Worm (Caenorhabditis elegans) whole organism, mixed stage, embryonic: ENCODE measurements around the gene Y4C6B.7.

Source experiments
- M03D4.4 ChIP-seq: sonication (generic microtip); optimal IDR thresholded peaks from 2 replicates; lab custom pipeline; 2017; ENCODE audit warnings: mild to moderate bottlenecking, missing genetic modification characterization, missing compliant biosample characterization
- bed-3 ChIP-seq: fragments of 200-800 bp; sonication (Bioruptor generic); optimal IDR thresholded peaks from 3 replicates; lab custom pipeline; 2018; ENCODE audit warnings: mild to moderate bottlenecking, missing genetic modification characterization, moderate library complexity, missing compliant biosample characterization
- blmp-1 ChIP-seq: fragments of 150-350 bp; optimal IDR thresholded peaks from 2 replicates; lab custom pipeline; 2014; ENCODE audit warnings: missing biosample characterization, missing genetic modification characterization
- ceh-39 ChIP-seq: fragments of 150-350 bp; optimal IDR thresholded peaks from 2 replicates; lab custom pipeline; 2014; ENCODE audit warnings: missing biosample characterization, missing genetic modification characterization
- ceh-43 ChIP-seq: fragments of 200-800 bp; sonication (Bioruptor generic); optimal IDR thresholded peaks from 2 replicates; lab custom pipeline; 2018; ENCODE audit warnings: mild to moderate bottlenecking, missing genetic modification characterization, moderate library complexity, missing compliant biosample characterization
- ceh-83 ChIP-seq: fragments of 200-800 bp; sonication (Bioruptor generic); optimal IDR thresholded peaks from 2 replicates; lab custom pipeline; 2018; ENCODE audit warnings: mild to moderate bottlenecking, missing genetic modification characterization, missing compliant biosample characterization
- ces-1 ChIP-seq: fragments of 150-350 bp; optimal IDR thresholded peaks from 2 replicates; lab custom pipeline; 2014; ENCODE audit warnings: missing biosample characterization, missing genetic modification reagents, missing genetic modification characterization
- drap-1 ChIP-seq: fragments of 200-800 bp; sonication (Bioruptor generic); optimal IDR thresholded peaks from 3 replicates; lab custom pipeline; 2018; ENCODE audit warnings: mild to moderate bottlenecking, missing genetic modification characterization, missing compliant biosample characterization
- elt-1 ChIP-seq: sonication (generic microtip); optimal IDR thresholded peaks from 2 replicates; lab custom pipeline; 2017; ENCODE audit warnings: missing genetic modification characterization, mild to moderate bottlenecking, missing compliant biosample characterization, antibody characterized with exemption, moderate library complexity, borderline replicate concordance; ENCODE audit not compliant: insufficient read depth
- elt-3 ChIP-seq: fragments of 150-350 bp; optimal IDR thresholded peaks from 2 replicates; lab custom pipeline; 2014; ENCODE audit warnings: missing biosample characterization, missing genetic modification characterization
- flh-1 ChIP-seq: fragments of 200-800 bp; sonication (Bioruptor generic); optimal IDR thresholded peaks from 2 replicates; lab custom pipeline; 2018; ENCODE audit warnings: mild to moderate bottlenecking, missing genetic modification characterization, moderate library complexity, missing compliant biosample characterization
- ham-2 ChIP-seq: fragments of 200-800 bp; sonication (Bioruptor generic); optimal IDR thresholded peaks from 2 replicates; lab custom pipeline; 2018; ENCODE audit warnings: mild to moderate bottlenecking, missing genetic modification characterization, missing compliant biosample characterization
- hlh-1 ChIP-seq: fragments of 150-350 bp; optimal IDR thresholded peaks from 2 replicates; lab custom pipeline; 2014; ENCODE audit warnings: missing biosample characterization, missing genetic modification reagents, missing genetic modification characterization
- lin-32 ChIP-seq: fragments of 200-800 bp; sonication (Bioruptor generic); optimal IDR thresholded peaks from 2 replicates; lab custom pipeline; 2018; ENCODE audit warnings: mild to moderate bottlenecking, missing genetic modification characterization, missing compliant biosample characterization
- lsy-2 ChIP-seq: fragments of 150-350 bp; optimal IDR thresholded peaks from 2 replicates; lab custom pipeline; 2014; ENCODE audit warnings: missing biosample characterization, missing genetic modification characterization
- mab-5 ChIP-seq: fragments of 150-350 bp; optimal IDR thresholded peaks from 2 replicates; lab custom pipeline; 2014; ENCODE audit warnings: missing biosample characterization, missing genetic modification characterization
- mep-1 ChIP-seq: fragments of 150-350 bp; optimal IDR thresholded peaks from 2 replicates; lab custom pipeline; 2017; ENCODE audit warnings: missing biosample characterization, missing genetic modification reagents, missing genetic modification characterization, inconsistent platforms
- mls-2 ChIP-seq: sonication (generic microtip); optimal IDR thresholded peaks from 2 replicates; lab custom pipeline; 2016; ENCODE audit warnings: mild to moderate bottlenecking, missing genetic modification characterization, moderate library complexity, missing compliant biosample characterization
- nhr-12 ChIP-seq: fragments of 150-350 bp; optimal IDR thresholded peaks from 2 replicates; lab custom pipeline; 2014; ENCODE audit warnings: missing biosample characterization, missing genetic modification characterization
- nhr-2 ChIP-seq: fragments of 150-350 bp; optimal IDR thresholded peaks from 2 replicates; lab custom pipeline; 2014; ENCODE audit warnings: missing biosample characterization, missing genetic modification characterization
- nhr-237 ChIP-seq: fragments of 150-350 bp; optimal IDR thresholded peaks from 2 replicates; lab custom pipeline; 2014; ENCODE audit warnings: missing biosample characterization, missing genetic modification characterization
- nhr-28 ChIP-seq: fragments of 150-350 bp; optimal IDR thresholded peaks from 2 replicates; lab custom pipeline; 2014; ENCODE audit warnings: missing biosample characterization, missing genetic modification characterization
- nhr-76 ChIP-seq: sonication (generic microtip); optimal IDR thresholded peaks from 2 replicates; lab custom pipeline; 2017; ENCODE audit warnings: missing biosample characterization, missing genetic modification characterization
- sem-2 ChIP-seq: fragments of 200-800 bp; sonication (Bioruptor generic); optimal IDR thresholded peaks from 2 replicates; lab custom pipeline; 2018; ENCODE audit warnings: mild to moderate bottlenecking, missing genetic modification characterization, missing compliant biosample characterization
- snpc-4 ChIP-seq: fragments of 150-350 bp; optimal IDR thresholded peaks from 2 replicates; lab custom pipeline; 2014; ENCODE audit warnings: missing biosample characterization, missing genetic modification characterization
- sptf-1 ChIP-seq: sonication (generic microtip); optimal IDR thresholded peaks from 2 replicates; lab custom pipeline; 2017; ENCODE audit warnings: mild to moderate bottlenecking, missing genetic modification characterization, moderate library complexity, missing compliant biosample characterization
- unc-120 ChIP-seq: sonication (generic microtip); optimal IDR thresholded peaks from 2 replicates; lab custom pipeline; 2017; ENCODE audit warnings: missing genetic modification characterization, missing compliant biosample characterization; ENCODE audit not compliant: poor library complexity, severe bottlenecking
- unc-62 ChIP-seq: fragments of 150-350 bp; optimal IDR thresholded peaks from 2 replicates; lab custom pipeline; 2014; ENCODE audit warnings: missing biosample characterization, missing genetic modification reagents, missing genetic modification characterization
- zip-8 ChIP-seq: fragments of 150-350 bp; optimal IDR thresholded peaks from 2 replicates; lab custom pipeline; 2014; ENCODE audit warnings: missing biosample characterization, missing genetic modification characterization
- ztf-11 ChIP-seq: fragments of 150-350 bp; optimal IDR thresholded peaks from 2 replicates; lab custom pipeline; 2014; ENCODE audit warnings: missing biosample characterization, missing genetic modification characterization

Y4C6B.7 gene

ce11 chrIV:5370914-5371313 lies 17.6 kb upstream of the Y4C6B.7 start:
- TF ChIP-seq zip-8 (tag; lab: Kevin White, UChicago): no peak
- TF ChIP-seq ztf-11 (tag; lab: Kevin White, UChicago): no peak
- TF ChIP-seq nhr-76 (tag; lab: Kevin White, UChicago): no peak
- TF ChIP-seq drap-1 (GFP tag; lab: Kevin White, UChicago): no peak
- no peak for TF ChIP-seq blmp-1 (tag; lab: Kevin White, UChicago)
- peak; percentile 20 for TF ChIP-seq ces-1
- peak; percentile 6 for TF ChIP-seq ceh-39
- no peak for TF ChIP-seq nhr-2
- TF ChIP-seq mep-1 (tag; lab: Kevin White, UChicago): peak; percentile 68
- TF ChIP-seq sem-2 (GFP tag; lab: Kevin White, UChicago): no peak
- TF ChIP-seq unc-120 (tag; lab: Kevin White, UChicago): peak; percentile 43
- peak; percentile 65 for TF ChIP-seq nhr-237 (tag; lab: Kevin White, UChicago)
- TF ChIP-seq ceh-83 (GFP tag; lab: Kevin White, UChicago): no peak
- TF ChIP-seq ceh-43: peak; percentile 0
- TF ChIP-seq elt-3 (tag; lab: Kevin White, UChicago): no peak
- TF ChIP-seq hlh-1 (tag; lab: Kevin White, UChicago): no peak
- TF ChIP-seq M03D4.4: peak; percentile 79
- TF ChIP-seq flh-1 (GFP tag; lab: Kevin White, UChicago): no peak
- TF ChIP-seq lsy-2: peak; percentile 54
- TF ChIP-seq mab-5: no peak
- no peak for TF ChIP-seq nhr-28 (tag; lab: Kevin White, UChicago)
- TF ChIP-seq sptf-1 (tag; lab: Kevin White, UChicago): peak; percentile 71

ce11 chrIV:5369414-5369813 lies 16.1 kb upstream of the Y4C6B.7 start, which contains the start of gene F41H10.3:
TSS of gene F41H10.3 (plus strand) at chrIV:5369801.
- TF ChIP-seq sem-2 (GFP tag; lab: Kevin White, UChicago) (no peak), mab-5 (no peak), ceh-39 (no peak), unc-120 (tag; lab: Kevin White, UChicago) (no peak), nhr-2 (no peak)

ce11 chrIV:5368860-5369259 lies 15.6 kb upstream of the Y4C6B.7 start:
- peak; percentile 71 for TF ChIP-seq ham-2 (GFP tag; lab: Kevin White, UChicago)
- no peak for TF ChIP-seq nhr-28 (tag; lab: Kevin White, UChicago)
- TF ChIP-seq elt-3 (tag; lab: Kevin White, UChicago): no peak
- TF ChIP-seq ces-1: peak; percentile 43
- no peak for TF ChIP-seq unc-62 (GFP tag; lab: Kevin White, UChicago)

- TF ChIP-seq nhr-237 (tag; lab: Kevin White, UChicago) (no peak), ham-2 (GFP tag; lab: Kevin White, UChicago) (no peak), lin-32 (no peak), nhr-28 (tag; lab: Kevin White, UChicago) (no peak), ces-1 (no peak), elt-1 (tag; lab: Kevin White, UChicago) (no peak), sptf-1 (tag; lab: Kevin White, UChicago) (no peak), ceh-83 (GFP tag; lab: Kevin White, UChicago) (no peak), snpc-4 (tag; lab: Kevin White, UChicago) (no peak), unc-62 (GFP tag; lab: Kevin White, UChicago) (no peak), bed-3 (no peak), nhr-76 (tag; lab: Kevin White, UChicago) (no peak)
Observed at ce11 chrIV:5367899-5368298, 14.6 kb upstream of the Y4C6B.7 start.

- TF ChIP-seq ceh-39 (no peak), bed-3 (no peak), unc-62 (GFP tag; lab: Kevin White, UChicago) (no peak), nhr-76 (tag; lab: Kevin White, UChicago) (no peak), zip-8 (tag; lab: Kevin White, UChicago) (no peak), unc-120 (tag; lab: Kevin White, UChicago) (no peak), lin-32 (no peak), M03D4.4 (no peak), sptf-1 (tag; lab: Kevin White, UChicago) (no peak), nhr-12 (tag; lab: Kevin White, UChicago) (no peak), mls-2 (tag; lab: Kevin White, UChicago) (no peak), ces-1 (no peak)
Observed at ce11 chrIV:5366567-5366966, 13.3 kb upstream of the Y4C6B.7 start, which contains the start of gene sand-1. TSS of gene sand-1 (plus strand) at chrIV:5366867.
